Fruit fly (Drosophila melanogaster) whole organism, embryonic: Measurements from ENCODE around the gene nst.

Source experiments
- BEAF-32 ChIP-seq: fragments of 200-800 bp; sonication (Bioruptor generic); optimal IDR thresholded peaks from 3 replicates; lab custom pipeline; 2017; ENCODE audit warnings: missing biosample characterization, missing genetic modification characterization, mild to moderate bottlenecking, moderate library complexity, missing genetic modification reagents
- BtbVII ChIP-seq: fragments of 200-800 bp; sonication (Bioruptor generic); optimal IDR thresholded peaks from 3 replicates; lab custom pipeline; 2017; ENCODE audit warnings: missing biosample characterization, mild to moderate bottlenecking, missing genetic modification characterization
- CG10565 ChIP-seq: fragments of 200-800 bp; sonication (Bioruptor generic); optimal IDR thresholded peaks from 3 replicates; lab custom pipeline; 2016; ENCODE audit warnings: missing biosample characterization, mild to moderate bottlenecking, missing genetic modification characterization
- CG10654 ChIP-seq: fragments of 200-800 bp; sonication (Bioruptor generic); optimal IDR thresholded peaks from 2 replicates; lab custom pipeline; 2016; ENCODE audit warnings: missing biosample characterization, missing genetic modification characterization
- CG11093 ChIP-seq: fragments of 200-800 bp; sonication (Bioruptor generic); IDR thresholded peaks from 3 replicates; pipeline ENCODE4 v1.3.6; 2022; ENCODE audit warnings: missing biosample characterization, missing genetic modification characterization
- CG17328 ChIP-seq: fragments of 200-800 bp; sonication (Bioruptor generic); IDR thresholded peaks from 2 replicates; pipeline ENCODE4 v1.3.6; 2022; ENCODE audit warnings: missing biosample characterization, missing genetic modification characterization
- CG17361 ChIP-seq: fragments of 200-800 bp; sonication (Bioruptor generic); IDR thresholded peaks from 3 replicates; pipeline ENCODE4 v1.3.6; 2022; ENCODE audit warnings: missing biosample characterization, missing genetic modification characterization
- CG18764 ChIP-seq: fragments of 200-800 bp; sonication (Bioruptor generic); optimal IDR thresholded peaks from 3 replicates; lab custom pipeline; 2016; ENCODE audit warnings: missing biosample characterization, missing genetic modification characterization
- CG30431 ChIP-seq: fragments of 200-800 bp; sonication (Bioruptor generic); optimal IDR thresholded peaks from 2 replicates; lab custom pipeline; 2017; ENCODE audit warnings: missing biosample characterization, missing genetic modification characterization
- CG3995 ChIP-seq: fragments of 200-800 bp; sonication (Bioruptor generic); optimal IDR thresholded peaks from 3 replicates; lab custom pipeline; 2016; ENCODE audit warnings: missing biosample characterization, missing genetic modification characterization
- CG4282 ChIP-seq: fragments of 200-800 bp; sonication (Bioruptor generic); optimal IDR thresholded peaks from 2 replicates; lab custom pipeline; 2016; ENCODE audit warnings: missing biosample characterization, missing genetic modification characterization
- CG8359 ChIP-seq: fragments of 200-800 bp; sonication (Bioruptor generic); optimal IDR thresholded peaks from 2 replicates; lab custom pipeline; 2017; ENCODE audit warnings: missing biosample characterization, mild to moderate bottlenecking, missing genetic modification characterization, borderline replicate concordance
- CoRest ChIP-seq: fragments of 200-800 bp; sonication (Bioruptor generic); optimal IDR thresholded peaks from 3 replicates; lab custom pipeline; 2018; ENCODE audit warnings: missing biosample characterization, mild to moderate bottlenecking, missing genetic modification characterization, moderate library complexity
- Dip3 ChIP-seq: fragments of 200-800 bp; sonication (Bioruptor generic); optimal IDR thresholded peaks from 3 replicates; lab custom pipeline; 2016; ENCODE audit warnings: missing biosample characterization, missing genetic modification characterization
- E2f1 ChIP-seq: fragments of 200-800 bp; sonication (Bioruptor generic); IDR thresholded peaks from 2 replicates; pipeline ENCODE4 v1.3.6; 2022; ENCODE audit warnings: missing biosample characterization, missing genetic modification characterization
- ERR ChIP-seq: fragments of 200-800 bp; sonication (Bioruptor generic); optimal IDR thresholded peaks from 2 replicates; lab custom pipeline; 2016; ENCODE audit warnings: missing biosample characterization, missing genetic modification characterization
- MBD-R2 ChIP-seq: fragments of 200-800 bp; sonication (Bioruptor generic); IDR thresholded peaks from 2 replicates; pipeline ENCODE4 v1.3.6; 2022; ENCODE audit warnings: missing biosample characterization, missing genetic modification characterization
- Mad ChIP-seq: fragments of 200-800 bp; sonication (Bioruptor generic); optimal IDR thresholded peaks from 2 replicates; lab custom pipeline; 2016; ENCODE audit warnings: missing biosample characterization, missing genetic modification characterization
- Mes4 ChIP-seq: fragments of 200-800 bp; sonication (Bioruptor generic); optimal IDR thresholded peaks from 2 replicates; lab custom pipeline; 2016; ENCODE audit warnings: missing biosample characterization, missing genetic modification characterization
- NC2β ChIP-seq: fragments of 200-800 bp; sonication (Bioruptor generic); optimal IDR thresholded peaks from 2 replicates; lab custom pipeline; 2016; ENCODE audit warnings: missing biosample characterization, missing genetic modification characterization
- Poxn ChIP-seq: fragments of 200-800 bp; sonication (Bioruptor generic); IDR thresholded peaks from 2 replicates; pipeline ENCODE4 v1.3.6; 2022; ENCODE audit warnings: missing biosample characterization, missing genetic modification characterization
- Side ChIP-seq: fragments of 200-800 bp; sonication (Bioruptor generic); optimal IDR thresholded peaks from 2 replicates; lab custom pipeline; 2016; ENCODE audit warnings: missing biosample characterization, missing genetic modification characterization
- Ssrp ChIP-seq: fragments of 200-800 bp; sonication (Bioruptor generic); optimal IDR thresholded peaks from 2 replicates; lab custom pipeline; 2018; ENCODE audit warnings: missing biosample characterization, mild to moderate bottlenecking, missing genetic modification characterization, moderate library complexity
- Trl ChIP-seq, 3 experiments: fragments of >200 bp in 2 of 3; fragments of 200-800 bp in 1 of 3; sonication (Bioruptor generic) in 1 of 3; optimal IDR thresholded peaks; 2 replicates in 1 of 3; 3 replicates in 2 of 3; lab custom pipeline; 2016 to 2017; ENCODE audit warnings: missing biosample characterization in 1 of 3, missing genetic modification characterization in 1 of 3
- amos ChIP-seq: fragments of 200-800 bp; sonication (Bioruptor generic); IDR thresholded peaks from 2 replicates; pipeline ENCODE4 v1.3.6; 2022; ENCODE audit warnings: missing biosample characterization, missing genetic modification characterization; ENCODE audit not compliant: partially characterized antibody
- br ChIP-seq: fragments of >200 bp; optimal IDR thresholded peaks from 2 replicates; lab custom pipeline; 2017
- btn ChIP-seq: fragments of 200-800 bp; sonication (Bioruptor generic); optimal IDR thresholded peaks from 2 replicates; lab custom pipeline; 2016; ENCODE audit warnings: missing biosample characterization, missing genetic modification characterization
- chm ChIP-seq: fragments of 200-800 bp; sonication (Bioruptor generic); IDR thresholded peaks from 2 replicates; pipeline ENCODE4 v1.3.6; 2022; ENCODE audit warnings: missing biosample characterization, missing genetic modification characterization
- dan ChIP-seq: fragments of 200-800 bp; sonication (Bioruptor generic); IDR thresholded peaks from 2 replicates; pipeline ENCODE4 v1.3.6; 2022; ENCODE audit warnings: missing biosample characterization, missing genetic modification characterization
- dpn ChIP-seq, 2 experiments: fragments of 200-800 bp; sonication (Bioruptor generic); optimal IDR thresholded peaks; 3 replicates each; lab custom pipeline; 2016; ENCODE audit warnings: missing biosample characterization in 2 of 2, missing genetic modification characterization in 2 of 2
- gsb-n ChIP-seq: fragments of 200-800 bp; sonication (Bioruptor generic); optimal IDR thresholded peaks from 3 replicates; lab custom pipeline; 2018; ENCODE audit warnings: missing biosample characterization, mild to moderate bottlenecking, missing genetic modification characterization
- ind ChIP-seq: fragments of 200-800 bp; sonication (Bioruptor generic); optimal IDR thresholded peaks from 3 replicates; lab custom pipeline; 2016; ENCODE audit warnings: missing biosample characterization, missing genetic modification characterization
- inv ChIP-seq: fragments of 200-800 bp; sonication (Bioruptor generic); IDR thresholded peaks from 2 replicates; pipeline ENCODE4 v1.3.6; 2022; ENCODE audit warnings: missing biosample characterization, missing genetic modification characterization; ENCODE audit not compliant: partially characterized antibody
- kah ChIP-seq: fragments of 200-800 bp; sonication (Bioruptor generic); optimal IDR thresholded peaks from 2 replicates; lab custom pipeline; 2018; ENCODE audit warnings: missing biosample characterization, mild to moderate bottlenecking, missing genetic modification characterization
- kni ChIP-seq: fragments of 200-800 bp; sonication (Bioruptor generic); optimal IDR thresholded peaks from 3 replicates; lab custom pipeline; 2017; ENCODE audit warnings: mild to moderate bottlenecking, missing biosample characterization, missing genetic modification reagents, missing genetic modification characterization
- lola ChIP-seq, 3 experiments: fragments of >200 bp in 2 of 3; fragments of 200-800 bp in 1 of 3; sonication (Bioruptor generic) in 1 of 3; optimal IDR thresholded peaks; 2 replicates each; lab custom pipeline; 2017 to 2019; ENCODE audit warnings: missing biosample characterization in 3 of 3, missing genetic modification characterization in 3 of 3, mild to moderate bottlenecking in 1 of 3, moderate library complexity in 1 of 3
- oc ChIP-seq: fragments of 200-800 bp; sonication (Bioruptor generic); optimal IDR thresholded peaks from 2 replicates; lab custom pipeline; 2018; ENCODE audit warnings: missing biosample characterization, mild to moderate bottlenecking, missing genetic modification characterization, moderate library complexity
- onecut ChIP-seq: fragments of 200-800 bp; sonication (Bioruptor generic); IDR thresholded peaks from 2 replicates; pipeline ENCODE4 v1.3.6; 2022; ENCODE audit warnings: missing biosample characterization, missing genetic modification characterization
- p53 ChIP-seq: fragments of 200-800 bp; sonication (Bioruptor generic); optimal IDR thresholded peaks from 2 replicates; lab custom pipeline; 2016; ENCODE audit warnings: missing biosample characterization, missing genetic modification characterization
- pho ChIP-seq: fragments of 200-800 bp; sonication (Bioruptor generic); optimal IDR thresholded peaks from 2 replicates; lab custom pipeline; 2016; ENCODE audit warnings: missing biosample characterization, missing genetic modification characterization
- prd ChIP-seq, 3 experiments: fragments of >200 bp in 2 of 3; fragments of 200-800 bp in 1 of 3; sonication (Bioruptor generic) in 1 of 3; optimal IDR thresholded peaks in 2 of 3; IDR thresholded peaks in 1 of 3; 2 replicates in 2 of 3; 3 replicates in 1 of 3; pipeline versions ENCODE4 v1.3.6 to Lab custom; 2017 to 2022; ENCODE audit warnings: missing biosample characterization in 1 of 3, missing genetic modification characterization in 1 of 3
- salm ChIP-seq: fragments of 200-800 bp; sonication (Bioruptor generic); optimal IDR thresholded peaks from 2 replicates; lab custom pipeline; 2018; ENCODE audit warnings: missing biosample characterization, mild to moderate bottlenecking, missing genetic modification characterization
- sima ChIP-seq: fragments of 200-800 bp; sonication (Bioruptor generic); optimal IDR thresholded peaks from 2 replicates; lab custom pipeline; 2016; ENCODE audit warnings: missing biosample characterization, missing genetic modification characterization
- slp2 ChIP-seq: fragments of 200-800 bp; sonication (Bioruptor generic); optimal IDR thresholded peaks from 2 replicates; lab custom pipeline; 2016; ENCODE audit warnings: missing biosample characterization, missing genetic modification characterization
- ssp ChIP-seq: fragments of 200-800 bp; sonication (Bioruptor generic); IDR thresholded peaks from 2 replicates; pipeline ENCODE4 v1.3.6; 2022; ENCODE audit warnings: missing biosample characterization, missing genetic modification characterization
- tap ChIP-seq: fragments of 200-800 bp; optimal IDR thresholded peaks from 3 replicates; lab custom pipeline; 2019; ENCODE audit warnings: missing biosample characterization, mild to moderate bottlenecking, missing genetic modification characterization, moderate library complexity
- tgo ChIP-seq: fragments of 200-800 bp; sonication (Bioruptor generic); IDR thresholded peaks from 3 replicates; pipeline ENCODE4 v1.3.6; 2022; ENCODE audit warnings: missing biosample characterization, missing genetic modification characterization
- tin ChIP-seq: fragments of 200-800 bp; sonication (Bioruptor generic); optimal IDR thresholded peaks from 3 replicates; lab custom pipeline; 2016; ENCODE audit warnings: missing biosample characterization, missing genetic modification characterization
- usp ChIP-seq: fragments of >200 bp; optimal IDR thresholded peaks from 2 replicates; lab custom pipeline; 2017; ENCODE audit warnings: missing biosample characterization, missing genetic modification characterization
- wor ChIP-seq: fragments of 200-800 bp; sonication (Bioruptor generic); IDR thresholded peaks from 2 replicates; pipeline ENCODE4 v1.3.6; 2022; ENCODE audit warnings: missing biosample characterization, missing genetic modification characterization

The nst gene

DNA sequence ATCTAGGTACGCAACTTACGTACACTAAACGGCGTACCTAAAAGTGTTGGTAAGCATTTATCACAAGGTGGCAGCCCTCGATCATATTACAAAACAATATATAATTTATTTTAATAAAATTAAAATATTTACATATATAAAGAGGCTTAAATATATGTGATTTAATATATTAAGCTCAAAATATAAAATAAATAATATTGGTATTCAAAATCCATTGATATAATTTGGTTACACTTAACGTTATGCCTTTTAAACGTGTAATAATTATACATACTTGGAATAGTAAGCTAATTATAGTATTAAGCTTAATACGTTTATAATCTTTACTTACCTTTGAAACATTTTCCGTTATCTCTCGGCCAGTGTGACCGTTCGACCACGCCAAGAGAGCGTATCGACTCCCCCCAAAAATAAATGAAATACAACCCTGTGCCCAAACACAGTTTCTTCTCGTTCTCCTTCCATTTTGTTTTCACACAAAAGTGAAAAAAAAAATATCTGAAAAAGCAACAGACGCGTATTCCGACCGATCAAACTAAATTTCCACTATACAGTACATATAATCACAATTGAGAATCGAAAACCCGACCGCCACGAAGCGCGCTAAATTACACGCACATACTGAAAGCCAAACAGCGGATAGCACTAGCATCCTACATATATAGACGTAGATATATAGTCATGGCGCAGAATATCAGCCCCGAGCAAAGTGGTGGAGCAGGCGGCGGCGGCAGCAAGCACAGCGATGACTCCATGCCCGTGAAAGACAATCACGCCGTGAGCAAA lies 25.9 kb downstream of the nst start, which contains the start of the genes CG10646 and vih (continued):
- TF ChIP-seq CG10565 (GFP tag; lab: Kevin White, UChicago) (no peak), CG17361 (GFP tag; lab: Robert Waterston, UW) (peak; percentile 73), usp (no peak), MBD-R2 (peak; percentile 50), Poxn (GFP tag; lab: Robert Waterston, UW) (no peak), tgo (GFP tag; lab: Robert Waterston, UW) (no peak), salm (no peak), CG30431 (GFP tag; lab: Kevin White, UChicago) (no peak), tin (GFP tag; lab: Kevin White, UChicago) (peak; percentile 62), CG17328 (no peak), ind (peak; percentile 59), btn (no peak), dan (GFP tag; lab: Robert Waterston, UW) (no peak), CG11093 (GFP tag; lab: Robert Waterston, UW) (no peak), BEAF-32 (peak; percentile 50), Trl (optimal IDR thresholded peaks at IDR 0.05; lab: Kevin White, UChicago) (no peak), Trl (GFP tag; optimal IDR thresholded peaks at IDR 0.05; lab: Kevin White, UChicago) (peak; percentile 15), NC2β (GFP tag; lab: Kevin White, UChicago) (no peak), lola (GFP tag; optimal IDR thresholded peaks at IDR 0.05; lab: Kevin White, UChicago) (peak in 1 of 3 experiments; percentile 37), Side (GFP tag; lab: Kevin White, UChicago) (peak; percentile 33), inv (no peak), Ssrp (tag; lab: Kevin White, UChicago) (peak; percentile 44), Mad (GFP tag; lab: Kevin White, UChicago) (no peak), tap (tag; lab: Kevin White, UChicago) (peak; percentile 4), br (no peak), prd (optimal IDR thresholded peaks at IDR 0.05; lab: Kevin White, UChicago) (no peak), prd (GFP tag; IDR thresholded peaks at IDR 0.05; lab: Robert Waterston, UW) (peak; percentile 40; the same call in 1 of the 3 replicates), Dip3 (GFP tag; lab: Kevin White, UChicago) (no peak), kah (GFP tag; lab: Kevin White, UChicago) (no peak), CG4282 (GFP tag; lab: Kevin White, UChicago) (no peak), chm (GFP tag; lab: Robert Waterston, UW) (no peak), oc (tag; lab: Kevin White, UChicago) (peak; percentile 11), wor (GFP tag; lab: Robert Waterston, UW) (no peak), CG18764 (no peak), gsb-n (tag; lab: Kevin White, UChicago) (peak; percentile 37), CG8359 (GFP tag; lab: Kevin White, UChicago) (no peak), CG10654 (peak; percentile 79), BtbVII (GFP tag; lab: Kevin White, UChicago) (peak; percentile 38), CG3995 (GFP tag; lab: Kevin White, UChicago) (no peak), p53 (GFP tag; lab: Kevin White, UChicago) (no peak), sima (GFP tag; lab: Kevin White, UChicago) (no peak), CoRest (tag; lab: Kevin White, UChicago) (peak; percentile 59), amos (GFP tag; lab: Robert Waterston, UW) (no peak; the same call in 1 of the 2 replicates), kni (GFP tag; lab: Kevin White, UChicago) (no peak), pho (GFP tag; lab: Kevin White, UChicago) (no peak), Mes4 (GFP tag; lab: Kevin White, UChicago) (no peak), ERR (GFP tag; lab: Kevin White, UChicago) (no peak), slp2 (GFP tag; lab: Kevin White, UChicago) (no peak), ssp (no peak), onecut (GFP tag; lab: Robert Waterston, UW) (peak; percentile 58), E2f1 (GFP tag; lab: Robert Waterston, UW) (0 out of 2 replicates have a peak, but pooled peaks have one; percentile 23), dpn (GFP tag; optimal IDR thresholded peaks at IDR 0.05; lab: Kevin White, UChicago) (peak; percentile 31 to 43)
